Fruit fly (Drosophila melanogaster) whole organism, embryonic: ENCODE measurements around the gene CG4854.

ENCODE experiments used
- Abd-B ChIP-seq: fragments of 200-800 bp; sonication (Bioruptor generic); optimal IDR thresholded peaks from 2 replicates; lab custom pipeline; 2018; ENCODE audit warnings: missing biosample characterization, mild to moderate bottlenecking, missing genetic modification characterization, moderate library complexity
- Aef1 ChIP-seq: fragments of 200-800 bp; sonication (Bioruptor generic); IDR thresholded peaks from 3 replicates; pipeline ENCODE4 v1.3.6; 2022; ENCODE audit warnings: missing biosample characterization, missing genetic modification characterization
- BtbVII ChIP-seq: fragments of 200-800 bp; sonication (Bioruptor generic); optimal IDR thresholded peaks from 3 replicates; lab custom pipeline; 2017; ENCODE audit warnings: missing biosample characterization, mild to moderate bottlenecking, missing genetic modification characterization
- C15 ChIP-seq: fragments of 200-800 bp; sonication (Bioruptor generic); IDR thresholded peaks from 3 replicates; pipeline ENCODE4 v1.3.6; 2022; ENCODE audit warnings: missing biosample characterization, missing genetic modification characterization
- CG1024 ChIP-seq: fragments of 200-800 bp; sonication (Bioruptor generic); IDR thresholded peaks from 2 replicates; pipeline ENCODE4 v1.3.6; 2022; ENCODE audit warnings: missing biosample characterization, missing genetic modification characterization
- CG10267 ChIP-seq: fragments of 200-800 bp; sonication (Bioruptor generic); optimal IDR thresholded peaks from 2 replicates; lab custom pipeline; 2018; ENCODE audit warnings: missing biosample characterization, mild to moderate bottlenecking, missing genetic modification characterization, moderate library complexity
- CG10959 ChIP-seq: fragments of 200-800 bp; sonication (Bioruptor generic); IDR thresholded peaks from 2 replicates; pipeline ENCODE4 v1.3.6; 2022; ENCODE audit warnings: missing biosample characterization, missing genetic modification characterization
- CG11093 ChIP-seq: fragments of 200-800 bp; sonication (Bioruptor generic); IDR thresholded peaks from 3 replicates; pipeline ENCODE4 v1.3.6; 2022; ENCODE audit warnings: missing biosample characterization, missing genetic modification characterization
- CG1602 ChIP-seq: fragments of 200-800 bp; sonication (Bioruptor generic); optimal IDR thresholded peaks from 3 replicates; lab custom pipeline; 2016; ENCODE audit warnings: missing biosample characterization, missing genetic modification characterization
- CG16815 ChIP-seq: fragments of 200-800 bp; sonication (Bioruptor generic); optimal IDR thresholded peaks from 3 replicates; lab custom pipeline; 2017; ENCODE audit warnings: missing biosample characterization, mild to moderate bottlenecking, missing genetic modification characterization
- CG17385 ChIP-seq: fragments of 200-800 bp; sonication (Bioruptor generic); optimal IDR thresholded peaks from 3 replicates; lab custom pipeline; 2018; ENCODE audit warnings: missing biosample characterization, mild to moderate bottlenecking, missing genetic modification characterization
- CG17802 ChIP-seq: fragments of 200-800 bp; sonication (Bioruptor generic); optimal IDR thresholded peaks from 2 replicates; lab custom pipeline; 2018; ENCODE audit warnings: missing biosample characterization, mild to moderate bottlenecking, missing genetic modification characterization, moderate library complexity
- CG18011 ChIP-seq: fragments of 200-800 bp; sonication (Bioruptor generic); optimal IDR thresholded peaks from 2 replicates; lab custom pipeline; 2017; ENCODE audit warnings: missing biosample characterization, missing genetic modification characterization, mild to moderate bottlenecking, moderate library complexity, missing genotype
- CG2202 ChIP-seq: fragments of 200-800 bp; sonication (Bioruptor generic); optimal IDR thresholded peaks from 2 replicates; lab custom pipeline; 2018; ENCODE audit warnings: missing biosample characterization, mild to moderate bottlenecking, missing genetic modification characterization
- CG2712 ChIP-seq: fragments of 200-800 bp; optimal IDR thresholded peaks from 3 replicates; lab custom pipeline; 2019; ENCODE audit warnings: missing biosample characterization, mild to moderate bottlenecking, missing genetic modification characterization, moderate library complexity
- CG2889 ChIP-seq: fragments of 200-800 bp; sonication (Bioruptor generic); IDR thresholded peaks from 3 replicates; pipeline ENCODE4 v1.3.6; 2022; ENCODE audit warnings: missing biosample characterization, missing genetic modification characterization
- CG31224 ChIP-seq: fragments of 200-800 bp; sonication (Bioruptor generic); IDR thresholded peaks from 2 replicates; pipeline ENCODE4 v1.3.6; 2022; ENCODE audit warnings: missing biosample characterization, missing genetic modification characterization
- CG32772 ChIP-seq: fragments of 200-800 bp; sonication (Bioruptor generic); IDR thresholded peaks from 2 replicates; pipeline ENCODE4 v1.3.6; 2022; ENCODE audit warnings: missing biosample characterization, missing genetic modification characterization
- CG3838 ChIP-seq: fragments of 200-800 bp; sonication (Bioruptor generic); optimal IDR thresholded peaks from 3 replicates; lab custom pipeline; 2016; ENCODE audit warnings: missing biosample characterization, missing genetic modification characterization
- CG4820 ChIP-seq: fragments of 200-800 bp; sonication (Bioruptor generic); optimal IDR thresholded peaks from 3 replicates; lab custom pipeline; 2016; ENCODE audit warnings: missing biosample characterization, missing genetic modification characterization
- CG5180 ChIP-seq: fragments of 200-800 bp; sonication (Bioruptor generic); optimal IDR thresholded peaks from 3 replicates; lab custom pipeline; 2017; ENCODE audit warnings: missing biosample characterization, missing genetic modification characterization, mild to moderate bottlenecking, moderate library complexity, missing genetic modification reagents
- CG7786 ChIP-seq: fragments of 200-800 bp; sonication (Bioruptor generic); optimal IDR thresholded peaks from 2 replicates; lab custom pipeline; 2016; ENCODE audit warnings: missing biosample characterization, missing genetic modification characterization
- CG8290 ChIP-seq, 3 experiments: fragments of 200-800 bp; sonication (Bioruptor generic); optimal IDR thresholded peaks; 2 replicates each; lab custom pipeline; 2016 to 2019; ENCODE audit warnings: missing biosample characterization in 3 of 3, missing genetic modification characterization in 3 of 3, mild to moderate bottlenecking in 2 of 3, moderate library complexity in 1 of 3
- CG8359 ChIP-seq: fragments of 200-800 bp; sonication (Bioruptor generic); optimal IDR thresholded peaks from 2 replicates; lab custom pipeline; 2017; ENCODE audit warnings: missing biosample characterization, mild to moderate bottlenecking, missing genetic modification characterization, borderline replicate concordance
- CG8765 ChIP-seq: fragments of 200-800 bp; sonication (Bioruptor generic); IDR thresholded peaks from 2 replicates; pipeline ENCODE4 v1.3.6; 2022; ENCODE audit warnings: missing biosample characterization, missing genetic modification characterization
- CoRest ChIP-seq: fragments of 200-800 bp; sonication (Bioruptor generic); optimal IDR thresholded peaks from 3 replicates; lab custom pipeline; 2018; ENCODE audit warnings: missing biosample characterization, mild to moderate bottlenecking, missing genetic modification characterization, moderate library complexity
- Dref ChIP-seq: fragments of 200-800 bp; sonication (Bioruptor generic); IDR thresholded peaks from 2 replicates; pipeline ENCODE4 v1.3.6; 2022; ENCODE audit warnings: missing biosample characterization, missing genetic modification characterization
- E2f2 ChIP-seq: fragments of 200-800 bp; sonication (Bioruptor generic); IDR thresholded peaks from 2 replicates; pipeline ENCODE4 v1.3.6; 2022; ENCODE audit warnings: missing biosample characterization, missing genetic modification characterization
- Fer2 ChIP-seq: fragments of 200-800 bp; sonication (Bioruptor generic); optimal IDR thresholded peaks from 2 replicates; lab custom pipeline; 2018; ENCODE audit warnings: missing biosample characterization, mild to moderate bottlenecking, missing genetic modification characterization, moderate library complexity
- Gug ChIP-seq: fragments of 200-800 bp; sonication (Bioruptor generic); IDR thresholded peaks from 4 replicates; pipeline ENCODE4 v1.3.6; 2022; ENCODE audit warnings: missing biosample characterization, missing genetic modification characterization
- H15 ChIP-seq: fragments of 200-800 bp; sonication (Bioruptor generic); IDR thresholded peaks from 3 replicates; pipeline ENCODE4 v1.3.6; 2022; ENCODE audit warnings: missing biosample characterization, missing genetic modification characterization
- Hr39 ChIP-seq: fragments of >200 bp; optimal IDR thresholded peaks from 2 replicates; lab custom pipeline; 2017
- MESR4 ChIP-seq: fragments of 200-800 bp; sonication (Bioruptor generic); optimal IDR thresholded peaks from 2 replicates; lab custom pipeline; 2018; ENCODE audit warnings: missing biosample characterization, mild to moderate bottlenecking, missing genetic modification characterization, moderate library complexity
- Med ChIP-seq: fragments of 200-800 bp; sonication (Bioruptor generic); peaks from one replicate; lab custom pipeline; 2016; ENCODE audit warnings: missing biosample characterization, missing genetic modification characterization, mild to moderate bottlenecking, inconsistent platforms, moderate library complexity
- Rfx ChIP-seq: fragments of 200-800 bp; sonication (Bioruptor generic); IDR thresholded peaks from 2 replicates; pipeline ENCODE4 v1.3.6; 2022; ENCODE audit warnings: missing biosample characterization, missing genetic modification characterization
- Xbp1 ChIP-seq: fragments of 200-800 bp; sonication (Bioruptor generic); optimal IDR thresholded peaks from 3 replicates; lab custom pipeline; 2016; ENCODE audit warnings: missing biosample characterization, mild to moderate bottlenecking, missing genetic modification characterization
- ase ChIP-seq: fragments of 200-800 bp; sonication (Bioruptor generic); IDR thresholded peaks from 3 replicates; pipeline ENCODE4 v1.3.6; 2022; ENCODE audit warnings: missing biosample characterization, missing genetic modification characterization
- chif ChIP-seq, 2 experiments: fragments of 200-800 bp; sonication (Bioruptor generic); optimal IDR thresholded peaks; 3 replicates each; lab custom pipeline; 2016; ENCODE audit warnings: missing biosample characterization in 2 of 2, missing genetic modification characterization in 2 of 2
- croc ChIP-seq: fragments of 200-800 bp; sonication (Bioruptor generic); conservative IDR thresholded peaks from 3 replicates; pipeline ENCODE4 v1.3.6; 2022; ENCODE audit warnings: missing biosample characterization, missing genetic modification characterization
- exex ChIP-seq: fragments of 200-800 bp; sonication (Bioruptor generic); optimal IDR thresholded peaks from 4 replicates; lab custom pipeline; 2018; ENCODE audit warnings: missing biosample characterization, mild to moderate bottlenecking, missing genetic modification characterization, moderate library complexity
- jigr1 ChIP-seq: fragments of 200-800 bp; sonication (Bioruptor generic); IDR thresholded peaks from 3 replicates; pipeline ENCODE4 v1.3.6; 2022; ENCODE audit warnings: missing biosample characterization, missing genetic modification characterization
- prd ChIP-seq, 3 experiments: fragments of >200 bp in 2 of 3; fragments of 200-800 bp in 1 of 3; sonication (Bioruptor generic) in 1 of 3; optimal IDR thresholded peaks in 2 of 3; IDR thresholded peaks in 1 of 3; 2 replicates in 2 of 3; 3 replicates in 1 of 3; pipeline versions ENCODE4 v1.3.6 to Lab custom; 2017 to 2022; ENCODE audit warnings: missing biosample characterization in 1 of 3, missing genetic modification characterization in 1 of 3
- pzg ChIP-seq: fragments of 200-800 bp; sonication (Bioruptor generic); optimal IDR thresholded peaks from 3 replicates; lab custom pipeline; 2018; ENCODE audit warnings: missing biosample characterization, mild to moderate bottlenecking, missing genetic modification characterization, moderate library complexity
- slbo ChIP-seq: fragments of 200-800 bp; sonication (Bioruptor generic); IDR thresholded peaks from 2 replicates; pipeline ENCODE4 v1.3.6; 2022; ENCODE audit warnings: missing biosample characterization, missing genetic modification characterization
- sob ChIP-seq: fragments of 200-800 bp; sonication (Bioruptor generic); IDR thresholded peaks from 2 replicates; pipeline ENCODE4 v1.3.6; 2022; ENCODE audit warnings: missing biosample characterization, missing genetic modification characterization
- tna ChIP-seq: fragments of 200-800 bp; sonication (Bioruptor generic); IDR thresholded peaks from 2 replicates; pipeline ENCODE4 v1.3.6; 2022; ENCODE audit warnings: missing biosample characterization, missing genetic modification characterization; ENCODE audit not compliant: partially characterized antibody
- ttk ChIP-seq: fragments of 200-800 bp; sonication (Bioruptor generic); IDR thresholded peaks from 2 replicates; pipeline ENCODE4 v2.1.2; 2022; ENCODE audit warnings: missing biosample characterization, missing genetic modification characterization
- twi ChIP-seq: fragments of 200-800 bp; optimal IDR thresholded peaks from 2 replicates; lab custom pipeline; 2019; ENCODE audit warnings: missing biosample characterization, mild to moderate bottlenecking, missing genetic modification characterization, moderate library complexity

The CG4854 gene

DNA sequence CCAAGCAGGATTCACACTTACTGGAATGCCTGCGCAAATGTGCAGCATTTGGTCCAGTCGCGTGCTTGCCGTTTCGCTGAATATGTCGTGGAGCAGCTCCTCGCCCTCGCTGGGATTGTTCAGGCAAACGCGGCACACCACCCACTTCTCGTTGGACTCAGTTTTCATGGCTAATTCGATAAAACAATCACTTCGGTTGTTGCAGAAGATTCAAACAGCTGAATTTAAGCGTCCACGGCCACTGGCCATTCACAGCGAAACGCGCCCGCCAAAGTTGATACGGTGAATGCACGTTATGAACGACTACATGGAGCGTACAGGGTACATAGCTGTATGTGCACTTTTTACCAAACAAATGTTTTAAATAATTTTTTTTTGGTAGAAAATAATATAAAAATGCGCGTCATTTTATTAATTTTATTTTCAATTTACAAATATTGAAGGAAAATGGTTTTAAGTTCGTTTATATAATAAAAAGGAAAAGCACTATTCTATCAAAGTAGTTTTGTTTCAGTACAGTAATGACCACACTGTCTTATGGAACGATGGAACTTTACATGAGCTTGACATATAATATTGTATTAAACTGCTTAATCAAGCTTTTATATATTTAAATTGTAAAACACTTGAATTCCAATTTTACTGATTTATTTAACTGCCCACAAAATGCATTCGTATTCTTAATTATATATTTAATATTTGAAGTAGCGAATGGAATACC, 3.3 kb downstream of the CG4854 start, which contains the start of gene trem (continued):
- TF ChIP-seq Abd-B (peak; percentile 82), CG10267 (tag; lab: Kevin White, UChicago) (peak; percentile 48), prd (optimal IDR thresholded peaks at IDR 0.05; lab: Kevin White, UChicago) (no peak), prd (GFP tag; IDR thresholded peaks at IDR 0.05; lab: Robert Waterston, UW) (peak; percentile 81), CG10959 (0 out of 2 replicates have a peak, but pooled peaks have one; percentile 12), CG2712 (tag; lab: Kevin White, UChicago) (peak; percentile 81), CG1024 (GFP tag; lab: Robert Waterston, UW) (peak; percentile 49; the same call in 1 of the 2 replicates), CG11093 (peak; percentile 55; the same call in 1 of the 3 replicates), CG5180 (GFP tag; lab: Kevin White, UChicago) (no peak), Fer2 (tag; lab: Kevin White, UChicago) (peak; percentile 67), Aef1 (GFP tag; lab: Robert Waterston, UW) (peak; percentile 60; the same call in 2 of the 3 replicates), croc (GFP tag; lab: Robert Waterston, UW) (peak; percentile 46; the same call in 2 of the 3 replicates), CG7786 (GFP tag; lab: Kevin White, UChicago) (peak; percentile 18), CG17802 (tag; lab: Kevin White, UChicago) (peak; percentile 41), sob (peak; percentile 46; the same call in 1 of the 2 replicates), ttk (GFP tag; lab: Robert Waterston, UW) (peak; percentile 50; the same call in 1 of the 2 replicates), H15 (peak; percentile 33; the same call in 1 of the 3 replicates), jigr1 (GFP tag; lab: Robert Waterston, UW) (peak; percentile 74; the same call in 2 of the 3 replicates), Hr39 (lab: Kevin White, UChicago) (no peak), exex (tag; lab: Kevin White, UChicago) (no peak), CG18011 (GFP tag; lab: Kevin White, UChicago) (peak; percentile 44), chif (GFP tag; optimal IDR thresholded peaks at IDR 0.05; lab: Kevin White, UChicago) (peak; percentile 48 to 50), twi (tag; lab: Kevin White, UChicago) (peak; percentile 67), Gug (GFP tag; lab: Robert Waterston, UW) (peak; percentile 87), CG4820 (GFP tag; lab: Kevin White, UChicago) (peak; percentile 64), MESR4 (GFP tag; lab: Kevin White, UChicago) (peak; percentile 34), CG3838 (GFP tag; lab: Kevin White, UChicago) (peak; percentile 29), Rfx (GFP tag; lab: Robert Waterston, UW) (peak; percentile 76), CoRest (tag; lab: Kevin White, UChicago) (peak; percentile 92), CG1602 (peak; percentile 79), CG2889 (GFP tag; lab: Robert Waterston, UW) (no peak), E2f2 (peak; percentile 27; the same call in 1 of the 2 replicates), Dref (GFP tag; lab: Robert Waterston, UW) (0 out of 2 replicates have a peak, but pooled peaks have one; percentile 20), ase (GFP tag; lab: Robert Waterston, UW) (peak; percentile 43; the same call in 2 of the 3 replicates), slbo (GFP tag; lab: Robert Waterston, UW) (peak; percentile 91), CG17385 (GFP tag; lab: Kevin White, UChicago) (peak; percentile 68), CG2202 (tag; lab: Kevin White, UChicago) (peak; percentile 28), tna (GFP tag; lab: Robert Waterston, UW) (no peak), BtbVII (GFP tag; lab: Kevin White, UChicago) (peak; percentile 56), Xbp1 (GFP tag; lab: Kevin White, UChicago) (peak; percentile 81), Med (GFP tag; lab: Kevin White, UChicago) (peak; percentile 78), CG8359 (GFP tag; lab: Kevin White, UChicago) (peak; percentile 1), CG8290 (GFP tag; optimal IDR thresholded peaks at IDR 0.05; lab: Kevin White, UChicago) (peak; percentile 49), CG8290 (tag; optimal IDR thresholded peaks at IDR 0.05; lab: Kevin White, UChicago) (no peak), C15 (GFP tag; lab: Robert Waterston, UW) (no peak), CG16815 (peak; percentile 88), CG8765 (GFP tag; lab: Robert Waterston, UW) (peak; percentile 61), CG31224 (GFP tag; lab: Robert Waterston, UW) (no peak), pzg (GFP tag; lab: Kevin White, UChicago) (peak; percentile 24), CG32772 (peak; percentile 67; the same call in 1 of the 2 replicates)
